Fruit fly (Drosophila melanogaster): ENCODE measurements around the gene LysX.
A peak's percentile ranks its signal among the peaks of the same experiment; 100 is the strongest.

LysX gene

dm6 chr3L:1166266-1166665, 28.8 kb downstream of the LysX start:
- peak; percentile 57 for TF ChIP-seq CG14710 (tag; optimal IDR thresholded peaks at IDR 0.05)
- TF ChIP-seq CG17186 (GFP tag; optimal IDR thresholded peaks at IDR 0.05), result peak; percentile 61
- peak; percentile 41 for TF ChIP-seq CG18476 (GFP tag; optimal IDR thresholded peaks at IDR 0.05)
- TF ChIP-seq CG17912 (GFP tag; optimal IDR thresholded peaks at IDR 0.05), result peak; percentile 81
- peak; percentile 94 for TF ChIP-seq kni (GFP tag; optimal IDR thresholded peaks at IDR 0.05)
- TF ChIP-seq NC2α (GFP tag; optimal IDR thresholded peaks at IDR 0.05), result peak; percentile 8
- TF ChIP-seq dimm (GFP tag; IDR thresholded peaks at IDR 0.05), result no peak
- TF ChIP-seq Dref (GFP tag; IDR thresholded peaks at IDR 0.05), result no peak
- peak; percentile 70 for TF ChIP-seq CG10209 (GFP tag; optimal IDR thresholded peaks at IDR 0.05)
- peak; percentile 63 for TF ChIP-seq CG7745 (tag; optimal IDR thresholded peaks at IDR 0.05)
- TF ChIP-seq CG6683 (GFP tag; optimal IDR thresholded peaks at IDR 0.05), result peak; percentile 34
- no peak for TF ChIP-seq Sry-δ (GFP tag; optimal IDR thresholded peaks at IDR 0.05)
- peak; percentile 84 for TF ChIP-seq ara (GFP tag; IDR thresholded peaks at IDR 0.05)
- TF ChIP-seq sug (tag; optimal IDR thresholded peaks at IDR 0.05), result peak; percentile 1
- TF ChIP-seq CG1024 (GFP tag; IDR thresholded peaks at IDR 0.05), result no peak; the same call in 1 of the 2 replicates
- TF ChIP-seq Nf-YA (GFP tag; IDR thresholded peaks at IDR 0.05), result 0 out of 2 replicates have a peak, but pooled peaks have one; percentile 26
- TF ChIP-seq CG9932 (GFP tag; IDR thresholded peaks at IDR 0.05), result no peak
- TF ChIP-seq CG18619 (GFP tag; optimal IDR thresholded peaks at IDR 0.05), result peak; percentile 52
- peak; percentile 1 for TF ChIP-seq CG18764 (GFP tag; optimal IDR thresholded peaks at IDR 0.05)
- TF ChIP-seq HLHmδ (GFP tag; optimal IDR thresholded peaks at IDR 0.05), result peak; percentile 10
- TF ChIP-seq CG3995 (GFP tag; optimal IDR thresholded peaks at IDR 0.05), result no peak
- no peak for TF ChIP-seq Myb (GFP tag; optimal IDR thresholded peaks at IDR 0.05)
- no peak for TF ChIP-seq Ravus (GFP tag; IDR thresholded peaks at IDR 0.05)
- no peak for TF ChIP-seq ase (GFP tag; IDR thresholded peaks at IDR 0.05)
- peak; percentile 61; the same call in 2 of the 3 replicates for TF ChIP-seq CG11695 (GFP tag; IDR thresholded peaks at IDR 0.05)
- 0 out of 2 replicates have a peak, but pooled peaks have one; percentile 17 for TF ChIP-seq CG10959 (GFP tag; IDR thresholded peaks at IDR 0.05)
- no peak for TF ChIP-seq pzg (GFP tag; optimal IDR thresholded peaks at IDR 0.05)
- 0 out of 2 replicates have a peak, but pooled peaks have one; percentile 34 for TF ChIP-seq sens-2 (GFP tag; IDR thresholded peaks at IDR 0.05)
- peak in 1 of 2 experiments; percentile 8 for TF ChIP-seq Eip74EF (GFP tag; optimal IDR thresholded peaks at IDR 0.05)
- peak; percentile 65 for TF ChIP-seq gcm (GFP tag; optimal IDR thresholded peaks at IDR 0.05)
- no peak for TF ChIP-seq kay (GFP tag; optimal IDR thresholded peaks at IDR 0.05)
- TF ChIP-seq gcm2 (GFP tag; optimal IDR thresholded peaks at IDR 0.05), result peak; percentile 38
- no peak for TF ChIP-seq lov (optimal IDR thresholded peaks at IDR 0.05)
- TF ChIP-seq lov (GFP tag; IDR thresholded peaks at IDR 0.05), result peak; percentile 79; the same call in 1 of the 3 replicates
- peak; percentile 62 for TF ChIP-seq CG4328 (GFP tag; optimal IDR thresholded peaks at IDR 0.05)
- peak; percentile 76 for TF ChIP-seq CG12071 (GFP tag; optimal IDR thresholded peaks at IDR 0.05)
- no peak for TF ChIP-seq CG32532 (GFP tag; IDR thresholded peaks at IDR 0.05)
- no peak for TF ChIP-seq pros (GFP tag; optimal IDR thresholded peaks at IDR 0.05)
- TF ChIP-seq nerfin-2 (GFP tag; IDR thresholded peaks at IDR 0.05; ENCODE audit: partially characterized antibody), result no peak
- peak; percentile 96 for TF ChIP-seq ATbp (GFP tag; optimal IDR thresholded peaks at IDR 0.05)
- TF ChIP-seq CG30020 (tag; optimal IDR thresholded peaks at IDR 0.05), result no peak
- TF ChIP-seq ac (GFP tag; optimal IDR thresholded peaks at IDR 0.05), result peak; percentile 93
- no peak for TF ChIP-seq CG4730 (GFP tag; IDR thresholded peaks at IDR 0.05)
- no peak for TF ChIP-seq MBD-R2 (GFP tag; IDR thresholded peaks at IDR 0.05)
- peak; percentile 63 for TF ChIP-seq gsb-n (tag; optimal IDR thresholded peaks at IDR 0.05)
- TF ChIP-seq stc (GFP tag; IDR thresholded peaks at IDR 0.05), result peak; percentile 51
- TF ChIP-seq CG6813 (GFP tag; optimal IDR thresholded peaks at IDR 0.05), result peak; percentile 90
- TF ChIP-seq HmgZ (tag; optimal IDR thresholded peaks at IDR 0.05), result peak; percentile 17
- TF ChIP-seq CG12104 (GFP tag; optimal IDR thresholded peaks at IDR 0.05), result peak; percentile 54
- no peak for TF ChIP-seq CG11247 (GFP tag; IDR thresholded peaks at IDR 0.05)
- no peak for TF ChIP-seq CG10565 (GFP tag; optimal IDR thresholded peaks at IDR 0.05)
